Fruit fly (Drosophila melanogaster) whole organism, embryonic: Measurements from ENCODE around the gene Tcs6.

Experiments
- Atf3 ChIP-seq: fragments of 200-800 bp; sonication (Bioruptor generic); optimal IDR thresholded peaks from 3 replicates; lab custom pipeline; 2016; ENCODE audit warnings: missing biosample characterization, missing genetic modification characterization
- Atf6 ChIP-seq: fragments of 200-800 bp; sonication (Bioruptor generic); IDR thresholded peaks from 2 replicates; pipeline ENCODE4 v1.3.6; 2022; ENCODE audit warnings: missing biosample characterization, missing genetic modification characterization
- Bdp1 ChIP-seq: fragments of 200-800 bp; sonication (Bioruptor generic); optimal IDR thresholded peaks from 3 replicates; lab custom pipeline; 2016; ENCODE audit warnings: missing biosample characterization, missing genetic modification characterization
- Bteb2 ChIP-seq: fragments of 200-800 bp; sonication (Bioruptor generic); optimal IDR thresholded peaks from 2 replicates; lab custom pipeline; 2016; ENCODE audit warnings: missing biosample characterization, missing genetic modification characterization
- CG12236 ChIP-seq: fragments of 200-800 bp; sonication (Bioruptor generic); optimal IDR thresholded peaks from 2 replicates; lab custom pipeline; 2016; ENCODE audit warnings: missing biosample characterization, missing genetic modification characterization
- CG13894 ChIP-seq: fragments of 200-800 bp; sonication (Bioruptor generic); optimal IDR thresholded peaks from 3 replicates; lab custom pipeline; 2018; ENCODE audit warnings: missing biosample characterization, mild to moderate bottlenecking, missing genetic modification characterization, moderate library complexity
- CG14965 ChIP-seq: fragments of 200-800 bp; sonication (Bioruptor generic); optimal IDR thresholded peaks from 2 replicates; lab custom pipeline; 2016; ENCODE audit warnings: missing biosample characterization, missing genetic modification characterization, borderline replicate concordance
- CG2120 ChIP-seq: fragments of 200-800 bp; sonication (Bioruptor generic); optimal IDR thresholded peaks from 3 replicates; lab custom pipeline; 2016; ENCODE audit warnings: missing biosample characterization, missing genetic modification characterization
- CG2889 ChIP-seq: fragments of 200-800 bp; sonication (Bioruptor generic); IDR thresholded peaks from 3 replicates; pipeline ENCODE4 v1.3.6; 2022; ENCODE audit warnings: missing biosample characterization, missing genetic modification characterization
- CG31388 ChIP-seq: fragments of 200-800 bp; sonication (Bioruptor generic); optimal IDR thresholded peaks from 2 replicates; lab custom pipeline; 2016; ENCODE audit warnings: missing biosample characterization, missing genetic modification characterization
- CG32767 ChIP-seq: fragments of 200-800 bp; sonication (Bioruptor generic); IDR thresholded peaks from 2 replicates; pipeline ENCODE4 v1.3.6; 2022; ENCODE audit warnings: missing biosample characterization, missing genetic modification characterization
- CG33557 ChIP-seq: fragments of 200-800 bp; sonication (Bioruptor generic); optimal IDR thresholded peaks from 2 replicates; lab custom pipeline; 2019; ENCODE audit warnings: missing biosample characterization, mild to moderate bottlenecking, missing genetic modification characterization, moderate library complexity
- CG4820 ChIP-seq: fragments of 200-800 bp; sonication (Bioruptor generic); optimal IDR thresholded peaks from 3 replicates; lab custom pipeline; 2016; ENCODE audit warnings: missing biosample characterization, missing genetic modification characterization
- CG6683 ChIP-seq: fragments of 200-800 bp; sonication (Bioruptor generic); optimal IDR thresholded peaks from 2 replicates; lab custom pipeline; 2017; ENCODE audit warnings: missing biosample characterization, mild to moderate bottlenecking, missing genetic modification characterization, missing genetic modification reagents
- CG6689 ChIP-seq: fragments of 200-800 bp; sonication (Bioruptor generic); IDR thresholded peaks from 2 replicates; pipeline ENCODE4 v1.3.6; 2022; ENCODE audit warnings: missing biosample characterization, missing genetic modification characterization
- CG7271 ChIP-seq: fragments of 200-800 bp; sonication (Bioruptor generic); optimal IDR thresholded peaks from 2 replicates; lab custom pipeline; 2018; ENCODE audit warnings: missing biosample characterization, mild to moderate bottlenecking, missing genetic modification characterization, moderate library complexity
- CG7928 ChIP-seq: fragments of 200-800 bp; sonication (Bioruptor generic); optimal IDR thresholded peaks from 2 replicates; lab custom pipeline; 2017; ENCODE audit warnings: missing biosample characterization, mild to moderate bottlenecking, missing genetic modification characterization
- Deaf1 ChIP-seq: fragments of 200-800 bp; optimal IDR thresholded peaks from 3 replicates; lab custom pipeline; 2019; ENCODE audit warnings: missing biosample characterization, mild to moderate bottlenecking, missing genetic modification characterization, moderate library complexity
- ERR ChIP-seq: fragments of 200-800 bp; sonication (Bioruptor generic); optimal IDR thresholded peaks from 2 replicates; lab custom pipeline; 2016; ENCODE audit warnings: missing biosample characterization, missing genetic modification characterization
- Ets97D ChIP-seq: fragments of 200-800 bp; sonication (Bioruptor generic); optimal IDR thresholded peaks from 3 replicates; lab custom pipeline; 2016; ENCODE audit warnings: missing biosample characterization, missing genetic modification characterization
- HHEX ChIP-seq: fragments of 200-800 bp; sonication (Bioruptor generic); optimal IDR thresholded peaks from 3 replicates; lab custom pipeline; 2017; ENCODE audit warnings: missing biosample characterization, mild to moderate bottlenecking, missing genetic modification characterization, missing genetic modification reagents
- HLHmδ ChIP-seq: fragments of 200-800 bp; sonication (Bioruptor generic); optimal IDR thresholded peaks from 2 replicates; lab custom pipeline; 2018; ENCODE audit warnings: missing biosample characterization, mild to moderate bottlenecking, missing genetic modification characterization, moderate library complexity
- Hand ChIP-seq: fragments of 200-800 bp; sonication (Bioruptor generic); optimal IDR thresholded peaks from 2 replicates; lab custom pipeline; 2017; ENCODE audit warnings: mild to moderate bottlenecking, missing biosample characterization, missing genetic modification reagents, missing genetic modification characterization
- Hr78 ChIP-seq, 2 experiments: fragments of 200-800 bp in 1 of 2; fragments of >200 bp in 1 of 2; sonication (Bioruptor generic) in 1 of 2; optimal IDR thresholded peaks; 2 replicates each; lab custom pipeline; 2017 to 2019; ENCODE audit warnings: missing biosample characterization in 2 of 2, missing genetic modification characterization in 2 of 2, mild to moderate bottlenecking in 1 of 2, moderate library complexity in 1 of 2
- NC2α ChIP-seq: fragments of 200-800 bp; sonication (Bioruptor generic); optimal IDR thresholded peaks from 2 replicates; lab custom pipeline; 2016; ENCODE audit warnings: missing biosample characterization, missing genetic modification characterization
- NFAT ChIP-seq: fragments of 200-800 bp; sonication (Bioruptor generic); IDR thresholded peaks from 2 replicates; pipeline ENCODE4 v1.3.6; 2022; ENCODE audit warnings: missing biosample characterization, missing genetic modification characterization
- NfI ChIP-seq: fragments of 200-800 bp; sonication (Bioruptor generic); optimal IDR thresholded peaks from 3 replicates; lab custom pipeline; 2018; ENCODE audit warnings: missing biosample characterization, mild to moderate bottlenecking, missing genetic modification characterization, moderate library complexity
- Sry-β ChIP-seq: fragments of 200-800 bp; sonication (Bioruptor generic); optimal IDR thresholded peaks from 2 replicates; lab custom pipeline; 2018; ENCODE audit warnings: missing biosample characterization, mild to moderate bottlenecking, missing genetic modification characterization, moderate library complexity
- Ssrp ChIP-seq: fragments of 200-800 bp; sonication (Bioruptor generic); optimal IDR thresholded peaks from 2 replicates; lab custom pipeline; 2018; ENCODE audit warnings: missing biosample characterization, mild to moderate bottlenecking, missing genetic modification characterization, moderate library complexity
- az2 ChIP-seq: fragments of 200-800 bp; sonication (Bioruptor generic); optimal IDR thresholded peaks from 3 replicates; lab custom pipeline; 2016; ENCODE audit warnings: missing biosample characterization, missing genetic modification characterization
- bsh ChIP-seq, 2 experiments: fragments of 200-800 bp; sonication (Bioruptor generic); optimal IDR thresholded peaks; 2 replicates each; lab custom pipeline; 2017 to 2018; ENCODE audit warnings: mild to moderate bottlenecking in 2 of 2, missing biosample characterization in 2 of 2, missing genetic modification characterization in 2 of 2, moderate library complexity in 1 of 2
- corto ChIP-seq: fragments of 200-800 bp; sonication (Bioruptor generic); optimal IDR thresholded peaks from 2 replicates; lab custom pipeline; 2016; ENCODE audit warnings: missing biosample characterization, mild to moderate bottlenecking, missing genetic modification characterization, moderate library complexity
- dm ChIP-seq: fragments of 200-800 bp; sonication (Bioruptor generic); optimal IDR thresholded peaks from 3 replicates; lab custom pipeline; 2016; ENCODE audit warnings: missing biosample characterization, missing genetic modification characterization
- fru ChIP-seq: fragments of >200 bp; optimal IDR thresholded peaks from 2 replicates; lab custom pipeline; 2017
- gcm ChIP-seq: fragments of 200-800 bp; sonication (Bioruptor generic); optimal IDR thresholded peaks from 2 replicates; lab custom pipeline; 2019; ENCODE audit warnings: missing biosample characterization, mild to moderate bottlenecking, missing genetic modification characterization, moderate library complexity
- gcm2 ChIP-seq: fragments of 200-800 bp; sonication (Bioruptor generic); optimal IDR thresholded peaks from 2 replicates; lab custom pipeline; 2016; ENCODE audit warnings: missing biosample characterization, missing genetic modification characterization
- gem ChIP-seq: fragments of 200-800 bp; sonication (Bioruptor generic); optimal IDR thresholded peaks from 2 replicates; lab custom pipeline; 2019; ENCODE audit warnings: missing biosample characterization, mild to moderate bottlenecking, missing genetic modification characterization, moderate library complexity
- gro ChIP-seq: fragments of 200-800 bp; sonication (Bioruptor generic); optimal IDR thresholded peaks from 2 replicates; lab custom pipeline; 2016; ENCODE audit warnings: missing biosample characterization, missing genetic modification characterization
- her ChIP-seq: fragments of 200-800 bp; sonication (Bioruptor generic); optimal IDR thresholded peaks from 2 replicates; lab custom pipeline; 2016; ENCODE audit warnings: missing biosample characterization, missing genetic modification characterization
- kay ChIP-seq: fragments of 200-800 bp; sonication (Bioruptor generic); optimal IDR thresholded peaks from 2 replicates; lab custom pipeline; 2016; ENCODE audit warnings: missing biosample characterization, missing genetic modification characterization
- lbe ChIP-seq: fragments of 200-800 bp; sonication (Bioruptor generic); optimal IDR thresholded peaks from 2 replicates; lab custom pipeline; 2016; ENCODE audit warnings: missing biosample characterization, mild to moderate bottlenecking, missing genetic modification characterization
- nau ChIP-seq: fragments of 200-800 bp; sonication (Bioruptor generic); optimal IDR thresholded peaks from 3 replicates; lab custom pipeline; 2017; ENCODE audit warnings: missing biosample characterization, mild to moderate bottlenecking, missing genetic modification characterization, missing genetic modification reagents
- peb ChIP-seq: fragments of 200-800 bp; sonication (Bioruptor generic); IDR thresholded peaks from 2 replicates; pipeline ENCODE4 v1.3.6; 2022; ENCODE audit warnings: missing biosample characterization, missing genetic modification characterization
- rib ChIP-seq: fragments of 200-800 bp; sonication (Bioruptor generic); IDR thresholded peaks from 2 replicates; pipeline ENCODE4 v1.3.6; 2022; ENCODE audit warnings: missing biosample characterization, missing genetic modification characterization
- sisA ChIP-seq: fragments of 200-800 bp; sonication (Bioruptor generic); IDR thresholded peaks from 2 replicates; pipeline ENCODE4 v1.3.6; 2022; ENCODE audit warnings: missing biosample characterization, missing genetic modification characterization
- sna ChIP-seq: fragments of 200-800 bp; sonication (Bioruptor generic); IDR thresholded peaks from 2 replicates; pipeline ENCODE4 v1.3.6; 2022; ENCODE audit warnings: missing biosample characterization, missing genetic modification characterization; ENCODE audit not compliant: partially characterized antibody
- tll ChIP-seq, 2 experiments: fragments of 200-800 bp in 1 of 2; fragments of >200 bp in 1 of 2; sonication (Bioruptor generic) in 1 of 2; optimal IDR thresholded peaks; 2 replicates each; lab custom pipeline; 2017 to 2019; ENCODE audit warnings: missing biosample characterization in 2 of 2, missing genetic modification characterization in 2 of 2, mild to moderate bottlenecking in 1 of 2, moderate library complexity in 1 of 2
- wek ChIP-seq: fragments of 200-800 bp; sonication (Bioruptor generic); optimal IDR thresholded peaks from 3 replicates; lab custom pipeline; 2018; ENCODE audit warnings: missing biosample characterization, mild to moderate bottlenecking, missing genetic modification characterization, moderate library complexity
- zen ChIP-seq: fragments of 200-800 bp; sonication (Bioruptor generic); optimal IDR thresholded peaks from 3 replicates; lab custom pipeline; 2018; ENCODE audit warnings: missing biosample characterization, mild to moderate bottlenecking, missing genetic modification characterization, moderate library complexity

Gene Tcs6

dm6 chr3R:26021195-26021914, 36.7 kb downstream of the Tcs6 start (continued):
- TF ChIP-seq CG4820 (GFP tag; lab: Kevin White, UChicago) (peak; percentile 95), gcm (GFP tag; lab: Kevin White, UChicago) (peak; percentile 94), CG2889 (GFP tag; lab: Robert Waterston, UW) (peak; percentile 50; the same call in 2 of the 3 replicates), Sry-β (peak; percentile 58), CG2120 (GFP tag; lab: Kevin White, UChicago) (peak; percentile 93), CG6683 (GFP tag; lab: Kevin White, UChicago) (peak; percentile 82), CG14965 (GFP tag; lab: Kevin White, UChicago) (no peak), az2 (GFP tag; lab: Kevin White, UChicago) (peak; percentile 97), wek (no peak), corto (GFP tag; lab: Kevin White, UChicago) (no peak), kay (GFP tag; lab: Kevin White, UChicago) (peak; percentile 71), NFAT (GFP tag; lab: Robert Waterston, UW) (no peak; the same call in 1 of the 2 replicates), nau (GFP tag; lab: Kevin White, UChicago) (peak; percentile 92), CG12236 (GFP tag; lab: Kevin White, UChicago) (peak; percentile 87), HLHmδ (GFP tag; lab: Kevin White, UChicago) (peak; percentile 98), dm (peak; percentile 78), zen (tag; lab: Kevin White, UChicago) (peak; percentile 87), ERR (no peak), gcm2 (peak; percentile 15), Hand (GFP tag; lab: Kevin White, UChicago) (peak; percentile 84), fru (lab: Kevin White, UChicago) (no peak), HHEX (GFP tag; lab: Kevin White, UChicago) (peak; percentile 88), Ets97D (GFP tag; lab: Kevin White, UChicago) (peak; percentile 43), peb (GFP tag; lab: Robert Waterston, UW) (peak; percentile 71), CG13894 (tag; lab: Kevin White, UChicago) (no peak), NfI (GFP tag; lab: Kevin White, UChicago) (peak; percentile 91), sna (GFP tag; lab: Robert Waterston, UW) (no peak), gro (GFP tag; lab: Kevin White, UChicago) (peak; percentile 29), Bdp1 (GFP tag; lab: Kevin White, UChicago) (peak; percentile 76), CG33557 (GFP tag; lab: Kevin White, UChicago) (peak; percentile 97), gem (tag; lab: Kevin White, UChicago) (peak; percentile 98), Hr78 (GFP tag; optimal IDR thresholded peaks at IDR 0.05; lab: Kevin White, UChicago) (peak in 1 of 2 experiments; percentile 55), CG6689 (peak; percentile 92), tll (GFP tag; optimal IDR thresholded peaks at IDR 0.05; lab: Kevin White, UChicago) (peak in 1 of 2 experiments; percentile 10), CG32767 (peak; percentile 84), Ssrp (tag; lab: Kevin White, UChicago) (peak; percentile 98), Atf3 (peak; percentile 73), NC2α (GFP tag; lab: Kevin White, UChicago) (peak; percentile 62), Atf6 (peak; percentile 84), bsh (GFP tag; optimal IDR thresholded peaks at IDR 0.05; lab: Kevin White, UChicago) (peak; percentile 86 to 93), lbe (GFP tag; lab: Kevin White, UChicago) (peak; percentile 72), Bteb2 (GFP tag; lab: Kevin White, UChicago) (peak; percentile 88), sisA (GFP tag; lab: Robert Waterston, UW) (peak; percentile 83), her (GFP tag; lab: Kevin White, UChicago) (peak; percentile 34), rib (GFP tag; lab: Robert Waterston, UW) (0 out of 2 replicates have a peak, but pooled peaks have one; percentile 19), CG31388 (GFP tag; lab: Kevin White, UChicago) (peak; percentile 90), Deaf1 (tag; lab: Kevin White, UChicago) (peak; percentile 98), CG7928 (peak; percentile 67), CG7271 (no peak)
